Worm (Caenorhabditis elegans) whole organism, early embryonic: Measurements from ENCODE around the gene K07F5.15.

Experiments
- ceh-13 ChIP-seq: fragments of 200-800 bp; sonication (Bioruptor generic); optimal IDR thresholded peaks from 2 replicates; lab custom pipeline; 2018; ENCODE audit warnings: mild to moderate bottlenecking, missing genetic modification characterization, missing compliant biosample characterization
- sea-1 ChIP-seq: fragments of 200-800 bp; sonication (Bioruptor generic); conservative IDR thresholded peaks from 2 replicates; pipeline ENCODE4 v1.3.6; 2022; ENCODE audit warnings: missing genetic modification characterization, missing compliant biosample characterization
- tbx-37 ChIP-seq: fragments of 200-800 bp; sonication (Bioruptor generic); conservative IDR thresholded peaks from 2 replicates; pipeline ENCODE4 v1.3.6; 2022; ENCODE audit warnings: missing genetic modification reagents, missing genetic modification characterization, missing compliant biosample characterization

- TF ChIP-seq ceh-13 (GFP tag; lab: Kevin White, UChicago), result no peak
- TF ChIP-seq sea-1 (GFP tag; lab: Robert Waterston, UW), result no peak
- no peak for TF ChIP-seq tbx-37 (GFP tag; lab: Robert Waterston, UW)
These were observed 21.1 kb upstream of the K07F5.15 start, which contains the start of gene nspd-2 for ce11 chrIV:9843760-9844159.
